Worm (Caenorhabditis elegans) whole organism, L3 larva: ENCODE data around the gene clec-117.

ENCODE experiments used
- fos-1 ChIP-seq: fragments of 150-350 bp; optimal IDR thresholded peaks from 2 replicates; lab custom pipeline; 2014; ENCODE audit warnings: missing biosample characterization, missing genetic modification characterization
- nhr-77 ChIP-seq: fragments of 150-350 bp; optimal IDR thresholded peaks from 2 replicates; lab custom pipeline; 2014; ENCODE audit warnings: missing biosample characterization, missing genetic modification characterization
- pha-4 ChIP-seq: fragments of 150-350 bp; optimal IDR thresholded peaks from 2 replicates; lab custom pipeline; 2014; ENCODE audit warnings: missing biosample characterization, missing genetic modification reagents, missing genetic modification characterization
- zag-1 ChIP-seq: fragments of 150-350 bp; optimal IDR thresholded peaks from 2 replicates; lab custom pipeline; 2014; ENCODE audit warnings: missing biosample characterization, missing genetic modification characterization
- ztf-11 ChIP-seq: fragments of 150-350 bp; optimal IDR thresholded peaks from 2 replicates; lab custom pipeline; 2014; ENCODE audit warnings: missing biosample characterization, missing genetic modification characterization

DNA sequence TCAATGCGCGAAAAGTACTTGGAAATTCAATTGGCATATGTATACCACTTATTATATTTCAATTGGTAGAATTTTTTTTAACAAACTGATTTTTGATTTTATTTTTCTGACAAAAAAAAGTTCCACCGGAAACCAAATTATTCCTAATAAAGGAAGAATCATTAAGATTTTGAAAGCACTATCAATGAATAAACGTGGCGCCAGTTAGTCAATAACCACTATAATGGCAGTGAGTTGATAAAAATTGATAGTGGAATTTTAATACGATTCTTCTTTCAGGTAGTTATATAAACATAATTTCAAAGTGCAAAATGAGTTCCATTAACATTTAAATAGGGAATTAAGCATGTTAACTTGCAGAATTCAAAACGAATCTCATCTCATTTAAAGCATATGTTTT is 8.8 kb upstream of the clec-117 start, which contains the start of gene col-69:
- TF ChIP-seq ztf-11 (tag; lab: Kevin White, UChicago) = no peak
- TF ChIP-seq zag-1 = no peak
- TF ChIP-seq fos-1 = no peak
- no peak for TF ChIP-seq nhr-77 (tag; lab: Kevin White, UChicago)
- TF ChIP-seq pha-4 (tag; lab: Kevin White, UChicago) = no peak
